Worm (Caenorhabditis elegans) whole organism, L4 larva: Measurements from ENCODE around the gene spig-6.

Experiments used
- F37D6.2 ChIP-seq: sonication (generic microtip); optimal IDR thresholded peaks from 2 replicates; lab custom pipeline; 2016; ENCODE audit warnings: mild to moderate bottlenecking, missing genetic modification characterization, missing compliant biosample characterization
- T20F7.1 ChIP-seq: fragments of 200-800 bp; sonication (Bioruptor generic); optimal IDR thresholded peaks from 2 replicates; lab custom pipeline; 2018; ENCODE audit warnings: mild to moderate bottlenecking, missing genetic modification characterization, missing compliant biosample characterization
- Y5F2A.4 ChIP-seq: fragments of 200-800 bp; sonication (Bioruptor generic); optimal IDR thresholded peaks from 2 replicates; lab custom pipeline; 2018; ENCODE audit warnings: mild to moderate bottlenecking, missing genetic modification characterization, missing compliant biosample characterization
- aha-1 ChIP-seq: fragments of 150-350 bp; peaks from one replicate; lab custom pipeline; 2014; ENCODE audit warnings: missing biosample characterization, missing genetic modification characterization
- attf-4 ChIP-seq: sonication (generic microtip); optimal IDR thresholded peaks from 3 replicates; lab custom pipeline; 2017; ENCODE audit warnings: missing biosample characterization, missing genetic modification characterization
- ceh-28 ChIP-seq: fragments of 150-350 bp; optimal IDR thresholded peaks from 2 replicates; lab custom pipeline; 2014; ENCODE audit warnings: missing biosample characterization, missing genetic modification reagents, missing genetic modification characterization
- ceh-82 ChIP-seq: sonication (generic microtip); optimal IDR thresholded peaks from 2 replicates; lab custom pipeline; 2017; ENCODE audit warnings: missing biosample characterization, missing genetic modification characterization
- dmd-6 ChIP-seq: fragments of 200-800 bp; sonication (Bioruptor generic); IDR thresholded peaks from 2 replicates; pipeline ENCODE4 v1.3.6; 2022; ENCODE audit warnings: missing genetic modification reagents, missing genetic modification characterization, missing compliant biosample characterization
- dmd-9 ChIP-seq: fragments of 200-800 bp; sonication (Bioruptor generic); IDR thresholded peaks from 2 replicates; pipeline ENCODE4 v1.3.6; 2022; ENCODE audit warnings: missing genetic modification reagents, missing genetic modification characterization, missing compliant biosample characterization
- dpl-1 ChIP-seq: fragments of 150-350 bp; optimal IDR thresholded peaks from 2 replicates; lab custom pipeline; 2014; ENCODE audit warnings: missing biosample characterization, missing genetic modification reagents, missing genetic modification characterization
- fkh-10 ChIP-seq: fragments of 150-350 bp; optimal IDR thresholded peaks from 2 replicates; lab custom pipeline; 2014; ENCODE audit warnings: missing biosample characterization, missing genetic modification reagents, missing genetic modification characterization
- lin-39 ChIP-seq: fragments of 150-350 bp; optimal IDR thresholded peaks from 2 replicates; lab custom pipeline; 2014; ENCODE audit warnings: missing biosample characterization, missing genetic modification reagents, missing genetic modification characterization
- lsy-2 ChIP-seq, 2 experiments: fragments of 150-350 bp in 1 of 2; sonication (generic microtip) in 1 of 2; optimal IDR thresholded peaks; 2 replicates each; lab custom pipeline; 2014 to 2017; ENCODE audit warnings: missing biosample characterization in 2 of 2, missing genetic modification characterization in 2 of 2
- mxl-2 ChIP-seq: fragments of 200-800 bp; sonication (Bioruptor generic); conservative IDR thresholded peaks from 2 replicates; pipeline ENCODE4 v1.3.6; 2022; ENCODE audit warnings: missing genetic modification reagents, missing genetic modification characterization, missing compliant biosample characterization
- nhr-102 ChIP-seq: sonication (generic microtip); optimal IDR thresholded peaks from 2 replicates; lab custom pipeline; 2016; ENCODE audit warnings: mild to moderate bottlenecking, missing genetic modification characterization, moderate library complexity, missing compliant biosample characterization
- nhr-111 ChIP-seq: fragments of 200-800 bp; sonication (Bioruptor generic); optimal IDR thresholded peaks from 2 replicates; lab custom pipeline; 2018; ENCODE audit warnings: mild to moderate bottlenecking, missing genetic modification characterization, missing compliant biosample characterization
- nhr-237 ChIP-seq: sonication (generic microtip); optimal IDR thresholded peaks from 2 replicates; lab custom pipeline; 2017; ENCODE audit warnings: missing biosample characterization, missing genetic modification characterization
- nhr-28 ChIP-seq: fragments of 150-350 bp; optimal IDR thresholded peaks from 2 replicates; lab custom pipeline; 2014; ENCODE audit warnings: missing biosample characterization, missing genetic modification characterization
- nhr-6 ChIP-seq: fragments of 150-350 bp; optimal IDR thresholded peaks from 2 replicates; lab custom pipeline; 2014; ENCODE audit warnings: missing biosample characterization, missing genetic modification characterization
- nhr-77 ChIP-seq: fragments of 150-350 bp; optimal IDR thresholded peaks from 2 replicates; lab custom pipeline; 2014; ENCODE audit warnings: missing biosample characterization, missing genetic modification characterization
- php-3 ChIP-seq: fragments of 200-800 bp; sonication (Bioruptor generic); IDR thresholded peaks from 2 replicates; pipeline ENCODE4 v1.3.6; 2022; ENCODE audit warnings: missing genetic modification reagents, missing genetic modification characterization, missing compliant biosample characterization
- sdz-12 ChIP-seq: fragments of 200-800 bp; sonication (Bioruptor generic); optimal IDR thresholded peaks from 2 replicates; lab custom pipeline; 2018; ENCODE audit warnings: mild to moderate bottlenecking, missing genetic modification characterization, missing compliant biosample characterization
- tag-97 ChIP-seq: fragments of 200-800 bp; sonication (Bioruptor generic); IDR thresholded peaks from 2 replicates; pipeline ENCODE4 v1.3.6; 2022; ENCODE audit warnings: missing genetic modification characterization, missing compliant biosample characterization
- tra-1 ChIP-seq: fragments of 200-800 bp; sonication (Bioruptor generic); IDR thresholded peaks from 2 replicates; pipeline ENCODE4 v1.3.6; 2022; ENCODE audit warnings: missing genetic modification reagents, missing genetic modification characterization, missing compliant biosample characterization
- unc-130 ChIP-seq: sonication (generic microtip); optimal IDR thresholded peaks from 2 replicates; lab custom pipeline; 2016; ENCODE audit warnings: missing genetic modification reagents, missing genetic modification characterization, missing compliant biosample characterization
- unc-39 ChIP-seq: sonication (generic microtip); optimal IDR thresholded peaks from 2 replicates; lab custom pipeline; 2017; ENCODE audit warnings: missing biosample characterization, missing genetic modification characterization
- unc-62 ChIP-seq, 3 experiments: fragments of 150-350 bp in 1 of 3; sonication (generic microtip); optimal IDR thresholded peaks in 2 of 3; peaks in 1 of 3; 1 replicate in 1 of 3; 2 replicates in 2 of 3; lab custom pipeline; 2014 to 2017; ENCODE audit warnings: missing biosample characterization in 3 of 3, missing genetic modification characterization in 3 of 3, missing genetic modification reagents in 3 of 3, missing genotype in 1 of 3

spig-6 gene

ce11 chrV:16480919-16481630, at the start of gene spig-6, which contains the start of gene F57E7.4:
Gene spig-6, plus strand, starts transcription at chrV:16481580.
Gene F57E7.4, minus strand, starts transcription at chrV:16481019.
- TF ChIP-seq ceh-28 (tag; lab: Kevin White, UChicago), result no peak
- no peak for TF ChIP-seq mxl-2 (GFP tag; lab: Robert Waterston, UW)
- peak in 1 of 2 experiments; percentile 68 for TF ChIP-seq unc-62 (GFP tag; optimal IDR thresholded peaks at IDR 0.05 in 1 of 2; lab: Kevin White, UChicago)
- TF ChIP-seq unc-62 (tag; optimal IDR thresholded peaks at IDR 0.05; lab: Kevin White, UChicago), result no peak

ce11 chrV:16433471-16433870, 47.9 kb upstream of the spig-6 start, which contains the start of gene clec-234:
Gene clec-234, minus strand, starts transcription at chrV:16433571.
- TF ChIP-seq nhr-28 (tag; lab: Kevin White, UChicago) (no peak), dpl-1 (GFP tag; lab: Kevin White, UChicago) (no peak), nhr-77 (no peak), lsy-2 (tag; optimal IDR thresholded peaks at IDR 0.05; lab: Kevin White, UChicago) (no peak)

ce11 chrV:16435510-16435909, 45.9 kb upstream of the spig-6 start, which contains the start of the genes F26D2.13 and F26D2.14:
Gene F26D2.13, minus strand, starts transcription at chrV:16435610.
Gene F26D2.14, plus strand, starts transcription at chrV:16435855.
- TF ChIP-seq F37D6.2 (tag; lab: Kevin White, UChicago) (no peak), aha-1 (tag; lab: Kevin White, UChicago) (peak; percentile 82)

- TF ChIP-seq nhr-6 (tag; lab: Kevin White, UChicago), result no peak
- TF ChIP-seq nhr-111, result no peak
- no peak for TF ChIP-seq dmd-6 (GFP tag; lab: Robert Waterston, UW)
- TF ChIP-seq unc-62 (GFP tag; optimal IDR thresholded peaks at IDR 0.05 in 1 of 2; lab: Kevin White, UChicago), result peak in 1 of 2 experiments; percentile 72
- no peak for TF ChIP-seq unc-62 (tag; optimal IDR thresholded peaks at IDR 0.05; lab: Kevin White, UChicago)
- TF ChIP-seq attf-4 (tag; lab: Kevin White, UChicago), result no peak
Measured at ce11 chrV:16437546-16437945, 43.8 kb upstream of the spig-6 start, which contains the start of gene F26D2.15. Gene F26D2.15, plus strand, starts transcription at chrV:16437846.

- TF ChIP-seq nhr-237, result no peak
- no peak for TF ChIP-seq tra-1 (GFP tag; lab: Robert Waterston, UW)
- peak in 1 of 2 experiments; percentile 60 for TF ChIP-seq unc-62 (GFP tag; optimal IDR thresholded peaks at IDR 0.05 in 1 of 2; lab: Kevin White, UChicago)
- TF ChIP-seq unc-62 (tag; optimal IDR thresholded peaks at IDR 0.05; lab: Kevin White, UChicago), result no peak
- no peak for TF ChIP-seq dpl-1 (GFP tag; lab: Kevin White, UChicago)
Measured at ce11 chrV:16443626-16444025, 37.8 kb upstream of the spig-6 start, which contains the start of gene srh-141. Gene srh-141, plus strand, starts transcription at chrV:16443926.

- TF ChIP-seq dmd-9 (no peak), T20F7.1 (GFP tag; lab: Kevin White, UChicago) (no peak), unc-130 (GFP tag; lab: Kevin White, UChicago) (no peak), ceh-82 (tag; lab: Kevin White, UChicago) (no peak), tag-97 (GFP tag; lab: Robert Waterston, UW) (no peak), unc-39 (tag; lab: Kevin White, UChicago) (no peak), fkh-10 (GFP tag; lab: Kevin White, UChicago) (no peak), lin-39 (no peak), Y5F2A.4 (GFP tag; lab: Kevin White, UChicago) (no peak), nhr-102 (tag; lab: Kevin White, UChicago) (no peak), php-3 (GFP tag; lab: Robert Waterston, UW) (no peak), sdz-12 (GFP tag; lab: Kevin White, UChicago) (no peak), nhr-237 (no peak), F37D6.2 (tag; lab: Kevin White, UChicago) (no peak)
Measured at ce11 chrV:16445676-16446075, 35.7 kb upstream of the spig-6 start, which contains the start of gene T08G3.6. Gene T08G3.6, plus strand, starts transcription at chrV:16445976.
